Fruit fly (Drosophila melanogaster): ENCODE measurements around the gene ND-B14.5B.
A peak's percentile ranks its signal among the peaks of the same experiment; 100 is the strongest.

Gene ND-B14.5B

dm6 chr2L:3158260-3159072, 12.8 kb upstream of the ND-B14.5B start (continued):
- TF ChIP-seq Hand (GFP tag; optimal IDR thresholded peaks at IDR 0.05) (peak; percentile 26), CG33213 (GFP tag; optimal IDR thresholded peaks at IDR 0.05) (no peak), CG2678 (tag; optimal IDR thresholded peaks at IDR 0.05) (peak; percentile 43), CG17802 (tag; optimal IDR thresholded peaks at IDR 0.05) (no peak), zen2 (GFP tag; IDR thresholded peaks at IDR 0.05; ENCODE audit: partially characterized antibody) (no peak), repo (GFP tag; optimal IDR thresholded peaks at IDR 0.05) (no peak), toy (GFP tag; IDR thresholded peaks at IDR 0.05) (no peak), zfh2 (GFP tag; optimal IDR thresholded peaks at IDR 0.05) (no peak), CG6765 (GFP tag; optimal IDR thresholded peaks at IDR 0.05) (no peak), CG7987 (GFP tag; optimal IDR thresholded peaks at IDR 0.05) (peak; percentile 18), sob (GFP tag; IDR thresholded peaks at IDR 0.05) (peak; percentile 25; the same call in 1 of the 2 replicates), emc (GFP tag; optimal IDR thresholded peaks at IDR 0.05) (no peak), Hey (tag; optimal IDR thresholded peaks at IDR 0.05) (no peak), Rfx (GFP tag; IDR thresholded peaks at IDR 0.05) (peak; percentile 54), Nf-YC (tag; optimal IDR thresholded peaks at IDR 0.05) (no peak), Atf-2 (GFP tag; optimal IDR thresholded peaks at IDR 0.05) (no peak), CG31365 (tag; optimal IDR thresholded peaks at IDR 0.05) (no peak), HLH54F (GFP tag; optimal IDR thresholded peaks at IDR 0.05) (no peak), CG10979 (tag; optimal IDR thresholded peaks at IDR 0.05) (no peak), Xbp1 (GFP tag; optimal IDR thresholded peaks at IDR 0.05) (no peak)

DNA sequence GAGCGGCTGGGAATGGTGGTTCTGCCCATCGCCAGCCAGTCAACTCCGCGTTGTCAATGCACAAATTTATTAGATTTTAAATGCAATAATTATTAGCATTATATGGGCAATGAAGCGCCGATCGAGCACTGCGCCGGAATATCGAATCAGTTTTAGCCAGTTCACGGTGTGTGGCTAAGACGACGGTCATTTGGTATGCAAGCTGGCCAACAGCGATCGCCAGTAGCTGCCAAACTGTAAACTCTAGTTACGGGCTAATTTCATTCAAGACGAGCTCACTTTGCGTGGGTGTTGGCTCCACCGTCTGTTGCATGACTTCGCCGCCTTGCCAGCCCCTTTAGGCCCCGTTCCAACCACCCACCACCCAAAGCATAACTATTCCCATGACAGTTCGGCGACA, 10.2 kb upstream of the ND-B14.5B start:
- peak; percentile 68 for TF ChIP-seq CG6654 (GFP tag; optimal IDR thresholded peaks at IDR 0.05)
- peak; percentile 73; the same call in 1 of the 2 replicates for TF ChIP-seq vvl (GFP tag; IDR thresholded peaks at IDR 0.05)
- TF ChIP-seq Hmr (GFP tag; optimal IDR thresholded peaks at IDR 0.05), result no peak
- peak; percentile 54 for TF ChIP-seq Med (GFP tag)

- TF ChIP-seq sens (GFP tag) (peak; percentile 27), Ets65A (GFP tag) (peak; percentile 31), CG8765 (GFP tag; IDR thresholded peaks at IDR 0.05) (0 out of 2 replicates have a peak, but pooled peaks have one; percentile 21), CG1832 (GFP tag; optimal IDR thresholded peaks at IDR 0.05) (no peak), Med (GFP tag) (peak; percentile 54)
Measured at dm6 chr2L:3154749-3155148, 9.1 kb upstream of the ND-B14.5B start.

dm6 chr2L:3152696-3153613, 7.3 kb upstream of the ND-B14.5B start:
- TF ChIP-seq br (optimal IDR thresholded peaks at IDR 0.05), result no peak
- TF ChIP-seq gsb (GFP tag; IDR thresholded peaks at IDR 0.05), result peak; percentile 53; the same call in 1 of the 2 replicates
- TF ChIP-seq CG11560 (tag; IDR thresholded peaks at IDR 0.05), result peak; percentile 78
- TF ChIP-seq nerfin-2 (GFP tag; IDR thresholded peaks at IDR 0.05; ENCODE audit: partially characterized antibody), result peak; percentile 37; the same call in 1 of the 2 replicates
- TF ChIP-seq Hmr (GFP tag; optimal IDR thresholded peaks at IDR 0.05), result peak; percentile 76
- peak; percentile 93 for TF ChIP-seq Hr3 (GFP tag; optimal IDR thresholded peaks at IDR 0.05)
- TF ChIP-seq ci (GFP tag; IDR thresholded peaks at IDR 0.05), result peak; percentile 98
- TF ChIP-seq Ada2b (GFP tag; IDR thresholded peaks at IDR 0.05), result peak; percentile 91
- TF ChIP-seq Gug (GFP tag; IDR thresholded peaks at IDR 0.05), result peak; percentile 89
- peak; percentile 94 for TF ChIP-seq CoRest (tag; optimal IDR thresholded peaks at IDR 0.05)
- peak; percentile 85 for TF ChIP-seq CG7357 (GFP tag; IDR thresholded peaks at IDR 0.05)
- TF ChIP-seq NfI (GFP tag; optimal IDR thresholded peaks at IDR 0.05), result peak; percentile 91
- peak; percentile 23 for TF ChIP-seq CG7271 (tag; optimal IDR thresholded peaks at IDR 0.05)
- TF ChIP-seq en (GFP tag; optimal IDR thresholded peaks at IDR 0.05), result peak; percentile 93
- no peak for TF ChIP-seq Lpt (GFP tag; optimal IDR thresholded peaks at IDR 0.05)
- TF ChIP-seq gfzf (GFP tag; optimal IDR thresholded peaks at IDR 0.05), result peak; percentile 1
- TF ChIP-seq Sin3A (optimal IDR thresholded peaks at IDR 0.05), result no peak
- TF ChIP-seq Hr51 (GFP tag; optimal IDR thresholded peaks at IDR 0.05), result peak; percentile 86 to 90

Data from whole organism, embryonic.